Worm (Caenorhabditis elegans) whole organism, L1 larva: ENCODE data around the gene F11A5.17.

Source experiments
- egl-27 ChIP-seq, 2 experiments: fragments of 150-350 bp in 1 of 2; sonication (generic microtip); optimal IDR thresholded peaks; 3 replicates each; lab custom pipeline; 2017 to 2018; ENCODE audit warnings: missing biosample characterization in 2 of 2, missing genetic modification characterization in 2 of 2, missing genetic modification reagents in 2 of 2
- fkh-10 ChIP-seq: sonication (generic microtip); optimal IDR thresholded peaks from 2 replicates; lab custom pipeline; 2017; ENCODE audit warnings: missing biosample characterization, missing genetic modification reagents, missing genetic modification characterization
- nhr-11 ChIP-seq: fragments of 150-350 bp; optimal IDR thresholded peaks from 2 replicates; lab custom pipeline; 2014; ENCODE audit warnings: missing biosample characterization, missing genetic modification characterization
- nhr-237 ChIP-seq: fragments of 150-350 bp; optimal IDR thresholded peaks from 2 replicates; lab custom pipeline; 2014; ENCODE audit warnings: missing biosample characterization, missing genetic modification characterization
- pax-3 ChIP-seq: fragments of 200-800 bp; sonication (Bioruptor generic); optimal IDR thresholded peaks from 2 replicates; lab custom pipeline; 2018; ENCODE audit warnings: mild to moderate bottlenecking, missing genetic modification characterization, moderate library complexity, missing compliant biosample characterization
- sptf-1 ChIP-seq: fragments of 150-350 bp; optimal IDR thresholded peaks from 2 replicates; lab custom pipeline; 2014; ENCODE audit warnings: missing biosample characterization, missing genetic modification characterization
- unc-62 ChIP-seq: fragments of 150-350 bp; optimal IDR thresholded peaks from 2 replicates; lab custom pipeline; 2014; ENCODE audit warnings: missing biosample characterization, missing genetic modification reagents, missing genetic modification characterization
- xbp-1 ChIP-seq: sonication (generic microtip); optimal IDR thresholded peaks from 2 replicates; lab custom pipeline; 2016; ENCODE audit warnings: missing genetic modification characterization, missing compliant biosample characterization

- TF ChIP-seq xbp-1 (tag; lab: Kevin White, UChicago): no peak
- TF ChIP-seq unc-62 (GFP tag; lab: Kevin White, UChicago): no peak
- TF ChIP-seq sptf-1 (tag; lab: Kevin White, UChicago): no peak
- TF ChIP-seq fkh-10: no peak
- TF ChIP-seq nhr-11 (tag; lab: Kevin White, UChicago): no peak
- TF ChIP-seq pax-3 (tag; lab: Kevin White, UChicago): no peak
- TF ChIP-seq egl-27 (tag; optimal IDR thresholded peaks at IDR 0.05; lab: Kevin White, UChicago): no peak
- no peak for TF ChIP-seq nhr-237 (tag; lab: Kevin White, UChicago)
These were observed 8.6 kb downstream of the F11A5.17 start, which contains the start of gene F11A5.16 for ce11 chrV:16210257-16211002.
